Worm (Caenorhabditis elegans) whole organism, midembryonic: ENCODE data around the gene plg-1.

Experiments
- T22C8.4 ChIP-seq: fragments of 200-800 bp; sonication (Bioruptor generic); IDR thresholded peaks from 2 replicates; pipeline ENCODE4 v1.3.6; 2022; ENCODE audit warnings: missing genetic modification characterization, missing compliant biosample characterization
- cog-1 ChIP-seq: sonication (generic microtip); optimal IDR thresholded peaks from 2 replicates; lab custom pipeline; 2016; ENCODE audit warnings: missing genetic modification characterization, missing compliant biosample characterization
- flt-1 ChIP-seq: fragments of 200-800 bp; sonication (Bioruptor generic); IDR thresholded peaks from 2 replicates; pipeline ENCODE4 v1.3.6; 2022; ENCODE audit warnings: missing genetic modification characterization, missing compliant biosample characterization
- klf-2 ChIP-seq: fragments of 200-800 bp; sonication (Bioruptor generic); conservative IDR thresholded peaks from 2 replicates; pipeline ENCODE4 v1.3.6; 2022; ENCODE audit warnings: missing genetic modification reagents, missing genetic modification characterization, missing compliant biosample characterization
- med-1 ChIP-seq: sonication (generic microtip); optimal IDR thresholded peaks from 2 replicates; lab custom pipeline; 2017; ENCODE audit warnings: missing genetic modification characterization, mild to moderate bottlenecking, missing compliant biosample characterization, antibody characterized with exemption, missing genetic modification reagents; ENCODE audit not compliant: insufficient read depth
- ref-1 ChIP-seq: fragments of 200-800 bp; sonication (Bioruptor generic); conservative IDR thresholded peaks from 2 replicates; pipeline ENCODE4 v1.3.6; 2022; ENCODE audit warnings: missing genetic modification reagents, missing genetic modification characterization, missing compliant biosample characterization
- tab-1 ChIP-seq: fragments of 200-800 bp; sonication (Bioruptor generic); IDR thresholded peaks from 2 replicates; pipeline ENCODE4 v1.3.6; 2022; ENCODE audit warnings: missing genetic modification characterization, missing compliant biosample characterization
- ztf-23 ChIP-seq: fragments of 200-800 bp; sonication (Bioruptor generic); IDR thresholded peaks from 2 replicates; pipeline ENCODE4 v1.3.6; 2022; ENCODE audit warnings: missing genetic modification reagents, missing genetic modification characterization, missing compliant biosample characterization
- ztf-29 ChIP-seq: fragments of 200-800 bp; sonication (Bioruptor generic); IDR thresholded peaks from 2 replicates; pipeline ENCODE4 v1.3.6; 2022; ENCODE audit warnings: missing genetic modification reagents, missing genetic modification characterization, missing compliant biosample characterization

plg-1 gene

DNA sequence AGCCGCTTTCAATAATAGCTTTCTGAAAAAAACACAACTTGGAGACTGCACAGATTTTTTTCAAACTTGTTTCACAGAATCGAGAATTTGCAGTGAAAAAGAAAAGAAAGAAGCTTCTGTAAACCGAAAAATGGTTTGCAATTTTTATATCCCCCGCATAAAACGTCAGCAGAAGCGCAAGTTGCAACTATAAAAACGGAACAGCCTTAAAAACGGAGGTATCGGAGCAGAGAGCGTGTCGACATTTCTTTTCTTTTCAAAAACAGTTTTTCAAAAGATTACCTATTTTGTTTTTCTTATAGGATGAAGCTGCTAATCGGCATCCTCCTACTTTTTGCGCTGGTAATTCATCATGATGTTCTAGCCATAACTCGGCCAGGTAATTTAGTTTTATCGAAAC is at the start of gene plg-1:
Gene plg-1 (plus strand): TSS at position 301 of the 400 bp plus-strand sequence.
- TF ChIP-seq flt-1 (GFP tag; lab: Robert Waterston, UW) (no peak), T22C8.4 (GFP tag; lab: Robert Waterston, UW) (no peak)

DNA sequence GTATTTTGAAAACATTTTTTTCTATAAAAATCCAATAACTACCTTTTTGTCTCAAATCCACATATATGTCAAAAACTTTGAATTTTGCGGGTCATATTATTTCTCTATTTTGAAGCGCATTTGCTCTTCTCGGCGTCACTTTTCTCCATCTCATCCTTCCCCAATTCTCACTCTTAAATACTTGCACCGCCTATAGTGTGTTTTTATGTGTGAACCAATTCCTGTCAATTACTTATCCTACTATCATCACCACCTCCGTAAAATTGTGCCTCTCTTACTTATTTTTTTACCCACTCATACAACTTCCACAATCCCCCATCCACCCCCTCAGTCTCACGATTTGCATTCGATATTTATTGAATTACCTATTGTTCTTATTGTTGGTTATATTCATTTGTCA is 46.2 kb upstream of the plg-1 start:
- TF ChIP-seq ztf-29 (GFP tag; lab: Robert Waterston, UW): no peak
- TF ChIP-seq T22C8.4 (GFP tag; lab: Robert Waterston, UW): no peak
- no peak for TF ChIP-seq ref-1
- no peak for TF ChIP-seq med-1
- no peak for TF ChIP-seq ztf-23 (GFP tag; lab: Robert Waterston, UW)
- TF ChIP-seq flt-1 (GFP tag; lab: Robert Waterston, UW): no peak
- TF ChIP-seq klf-2: no peak
- no peak for TF ChIP-seq tab-1 (GFP tag; lab: Robert Waterston, UW)
- no peak for TF ChIP-seq cog-1 (tag; lab: Kevin White, UChicago)

DNA sequence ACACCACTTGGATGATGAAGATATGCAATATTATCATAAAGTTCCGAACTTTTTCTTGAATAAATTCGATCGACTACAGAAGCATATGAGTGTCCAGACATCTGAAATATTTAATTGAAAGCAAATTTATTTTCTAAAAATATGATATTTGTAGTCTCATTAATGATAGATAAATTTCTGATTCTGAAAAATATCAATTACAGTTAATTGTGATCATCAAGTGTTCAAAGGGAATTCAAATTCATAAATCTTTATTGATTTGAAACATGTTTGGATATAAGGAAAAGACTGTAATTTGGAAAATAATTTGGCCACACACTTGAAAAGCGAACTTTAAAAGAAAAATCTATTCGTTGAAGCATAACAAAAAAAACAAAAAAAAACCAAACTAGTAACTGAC is 44.8 kb upstream of the plg-1 start, which contains the start of gene F54F2.7:
Gene F54F2.7 (minus strand): TSS at position 101 of the 400 bp plus-strand sequence.
- TF ChIP-seq cog-1 (tag; lab: Kevin White, UChicago): no peak
- TF ChIP-seq flt-1 (GFP tag; lab: Robert Waterston, UW): no peak
- TF ChIP-seq med-1: no peak

DNA sequence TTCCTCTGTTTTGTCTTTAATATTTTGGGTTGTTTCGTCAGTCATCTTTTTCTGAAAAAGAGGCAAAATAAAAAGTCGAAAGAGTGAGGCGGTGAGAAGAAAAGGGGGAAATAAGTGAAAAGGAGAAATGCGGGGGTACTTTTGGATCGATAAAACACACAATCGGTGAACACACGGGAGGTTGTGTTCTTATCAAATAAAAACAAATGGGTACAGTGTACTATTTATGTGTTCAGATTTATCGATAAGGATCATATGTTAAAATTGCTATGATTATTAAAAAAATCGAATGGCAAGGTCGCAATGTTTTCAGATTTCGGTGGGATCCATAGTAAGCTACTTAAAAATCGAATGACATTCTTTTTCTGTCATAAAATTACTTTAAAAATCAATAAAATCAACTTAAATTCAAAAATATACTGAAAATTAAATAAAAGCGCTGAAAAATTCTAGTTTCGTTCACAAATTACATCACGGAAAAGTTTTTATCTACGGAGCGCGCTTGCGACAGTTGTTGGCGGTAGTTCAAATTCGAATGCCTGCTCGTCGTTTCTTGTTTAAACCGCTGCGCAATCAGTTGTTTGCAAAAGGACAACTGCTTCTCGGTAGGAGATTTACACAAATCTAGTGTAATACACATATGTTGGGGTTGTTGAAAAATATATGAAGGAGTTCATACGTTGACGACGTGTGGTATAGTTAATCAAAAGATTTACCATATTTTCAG is 42.7 kb upstream of the plg-1 start, which contains the start of gene prx-19:
Gene prx-19 (minus strand): TSS at position 51 of the 727 bp plus-strand sequence.
- no peak for TF ChIP-seq tab-1 (GFP tag; lab: Robert Waterston, UW)
- TF ChIP-seq cog-1 (tag; lab: Kevin White, UChicago): peak; percentile 45

DNA sequence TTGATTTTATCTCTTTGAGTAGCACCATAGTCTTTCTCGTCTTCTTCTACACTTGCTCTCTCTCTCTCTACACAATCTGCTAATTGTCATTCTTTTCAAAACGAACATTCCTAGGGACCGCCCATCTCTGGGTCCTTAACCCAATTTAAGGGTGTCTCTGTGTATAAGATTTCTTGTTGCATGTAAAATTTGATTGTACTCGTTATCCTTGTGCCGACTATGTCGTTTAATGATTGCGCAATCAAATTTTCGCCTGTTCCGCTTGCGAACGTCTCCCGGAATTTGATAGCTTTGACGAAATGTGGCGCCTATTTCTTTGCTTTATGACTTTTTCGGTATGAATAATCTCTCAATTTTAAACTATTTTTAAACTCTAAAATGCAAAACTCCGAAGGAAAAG is 41.0 kb upstream of the plg-1 start:
- TF ChIP-seq med-1: no peak
- no peak for TF ChIP-seq ref-1
- no peak for TF ChIP-seq T22C8.4 (GFP tag; lab: Robert Waterston, UW)
- TF ChIP-seq flt-1 (GFP tag; lab: Robert Waterston, UW): no peak
- TF ChIP-seq cog-1 (tag; lab: Kevin White, UChicago): no peak
- TF ChIP-seq ztf-29 (GFP tag; lab: Robert Waterston, UW): no peak
- no peak for TF ChIP-seq tab-1 (GFP tag; lab: Robert Waterston, UW)
- TF ChIP-seq ztf-23 (GFP tag; lab: Robert Waterston, UW): no peak
- TF ChIP-seq klf-2: no peak

DNA sequence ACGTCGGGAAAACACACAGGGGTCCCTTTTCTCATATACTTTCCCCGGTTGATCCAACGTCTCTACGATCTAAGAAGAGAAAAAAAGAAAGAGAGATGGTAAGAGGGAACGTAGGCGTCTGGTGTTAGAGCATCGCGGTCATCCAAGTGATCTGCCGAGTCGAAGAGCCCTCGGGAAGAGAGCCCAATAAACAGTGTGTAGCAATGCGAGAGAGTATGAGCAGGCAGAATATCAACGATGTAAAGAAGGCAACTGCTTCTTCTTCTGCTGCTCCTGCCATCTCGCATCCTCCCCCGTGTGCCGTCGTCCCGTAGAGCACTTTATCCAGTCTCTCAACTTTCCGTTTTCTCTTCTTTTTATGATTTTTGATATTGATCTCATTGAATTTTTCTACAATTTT is 36.4 kb upstream of the plg-1 start:
- no peak for TF ChIP-seq med-1
- TF ChIP-seq ztf-29 (GFP tag; lab: Robert Waterston, UW): no peak
- no peak for TF ChIP-seq cog-1 (tag; lab: Kevin White, UChicago)
- no peak for TF ChIP-seq ref-1
- no peak for TF ChIP-seq T22C8.4 (GFP tag; lab: Robert Waterston, UW)
- TF ChIP-seq ztf-23 (GFP tag; lab: Robert Waterston, UW): no peak
- TF ChIP-seq klf-2: no peak
- no peak for TF ChIP-seq tab-1 (GFP tag; lab: Robert Waterston, UW)
- TF ChIP-seq flt-1 (GFP tag; lab: Robert Waterston, UW): no peak

DNA sequence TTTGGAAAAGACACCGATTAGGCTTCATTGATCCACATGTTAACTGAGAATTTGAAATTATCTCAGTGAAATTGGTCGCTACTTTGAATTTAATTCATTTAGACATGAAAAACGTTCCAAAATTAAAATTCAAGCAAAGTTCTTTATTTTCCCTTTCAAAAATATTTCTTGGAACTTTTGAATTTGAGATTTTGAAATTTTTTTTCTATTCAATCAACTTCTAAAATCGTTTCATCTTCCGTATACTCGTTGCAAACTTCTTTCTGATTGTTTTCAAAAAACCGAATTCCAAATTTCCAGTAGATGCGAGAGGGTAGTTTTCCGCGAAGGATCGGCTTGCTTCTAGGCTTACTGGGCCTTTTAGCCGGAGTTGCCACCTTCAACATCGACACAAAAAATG is 33.5 kb upstream of the plg-1 start, which contains the start of gene pat-2:
Gene pat-2 (plus strand): TSS at position 301 of the 400 bp plus-strand sequence.
- TF ChIP-seq flt-1 (GFP tag; lab: Robert Waterston, UW) (no peak), ztf-29 (GFP tag; lab: Robert Waterston, UW) (no peak), cog-1 (tag; lab: Kevin White, UChicago) (no peak), ztf-23 (GFP tag; lab: Robert Waterston, UW) (no peak), T22C8.4 (GFP tag; lab: Robert Waterston, UW) (no peak), klf-2 (no peak), med-1 (no peak), ref-1 (no peak), tab-1 (GFP tag; lab: Robert Waterston, UW) (no peak)

DNA sequence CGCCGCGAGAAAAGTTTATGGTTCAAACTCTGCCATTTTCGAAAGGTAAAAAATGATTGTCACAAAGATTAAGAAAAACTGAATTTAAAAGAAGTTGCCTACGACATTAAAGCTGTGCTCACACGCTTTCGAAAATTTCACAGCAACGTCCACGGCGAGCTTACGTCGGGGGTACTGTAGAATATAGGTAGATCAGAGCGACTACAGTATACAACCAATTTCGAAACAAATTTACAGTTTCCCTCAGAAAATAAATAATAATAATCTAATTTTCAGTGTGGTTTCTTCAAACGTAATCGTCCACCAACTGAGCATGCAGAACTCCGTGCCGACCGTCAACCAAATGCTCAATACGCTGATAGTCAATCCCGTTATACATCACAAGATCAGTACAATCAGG is 27.5 kb upstream of the plg-1 start:
- TF ChIP-seq ztf-29 (GFP tag; lab: Robert Waterston, UW) (no peak), ref-1 (no peak), ztf-23 (GFP tag; lab: Robert Waterston, UW) (no peak), klf-2 (no peak), med-1 (no peak), cog-1 (tag; lab: Kevin White, UChicago) (no peak), flt-1 (GFP tag; lab: Robert Waterston, UW) (no peak), T22C8.4 (GFP tag; lab: Robert Waterston, UW) (no peak), tab-1 (GFP tag; lab: Robert Waterston, UW) (no peak)

DNA sequence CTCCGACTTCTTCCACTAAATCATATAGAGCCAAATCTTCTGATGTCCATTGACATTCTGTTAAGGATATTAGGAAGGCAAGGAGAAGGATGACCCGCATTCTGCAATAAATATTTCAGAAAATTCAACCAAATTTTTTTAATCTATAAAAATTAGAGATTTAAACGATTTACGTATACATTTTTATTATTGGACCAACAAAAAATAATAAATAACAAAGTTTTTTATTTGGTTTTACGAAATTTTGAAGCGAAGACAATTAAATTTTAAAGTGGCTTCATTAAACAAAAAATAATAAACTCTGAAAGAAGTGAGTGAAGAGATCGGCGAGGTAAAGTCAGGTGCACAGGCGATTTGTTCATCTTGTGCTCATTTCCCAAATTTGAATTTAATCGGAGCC is 24.9 kb upstream of the plg-1 start, which contains the start of gene F54F2.9:
Gene F54F2.9 (minus strand): TSS at position 101 of the 400 bp plus-strand sequence.
- no peak for TF ChIP-seq ztf-29 (GFP tag; lab: Robert Waterston, UW)

DNA sequence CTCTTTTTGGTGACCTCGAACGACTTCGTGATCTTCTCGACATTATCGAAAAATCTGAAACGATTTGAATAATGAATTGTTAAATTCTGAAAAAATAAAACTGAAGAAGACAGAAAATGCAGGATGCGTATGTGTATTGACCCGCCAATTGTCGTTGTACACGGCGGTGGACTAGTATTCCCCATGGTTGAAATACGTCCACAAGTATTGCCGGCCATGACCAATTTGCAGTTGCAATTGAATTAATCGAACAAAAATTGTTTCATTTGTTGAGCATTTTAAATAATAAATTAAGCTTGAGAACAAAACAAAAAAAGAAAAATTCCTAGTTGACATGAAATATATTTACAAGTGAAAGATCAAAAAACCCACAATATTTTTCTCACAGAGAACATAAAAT is 22.8 kb upstream of the plg-1 start, which contains the start of gene F44E2.3:
Gene F44E2.3 (minus strand): TSS at position 61 of the 400 bp plus-strand sequence.
- no peak for TF ChIP-seq ref-1
- no peak for TF ChIP-seq tab-1 (GFP tag; lab: Robert Waterston, UW)
- no peak for TF ChIP-seq cog-1 (tag; lab: Kevin White, UChicago)
- no peak for TF ChIP-seq ztf-29 (GFP tag; lab: Robert Waterston, UW)
- TF ChIP-seq klf-2: no peak
- no peak for TF ChIP-seq med-1
